Worm (Caenorhabditis elegans) whole organism, mixed stage, embryonic: ENCODE results near the gene ins-13.

Experiments used
- M03D4.4 ChIP-seq: sonication (generic microtip); optimal IDR thresholded peaks from 2 replicates; lab custom pipeline; 2017; ENCODE audit warnings: mild to moderate bottlenecking, missing genetic modification characterization, missing compliant biosample characterization
- bed-3 ChIP-seq: fragments of 200-800 bp; sonication (Bioruptor generic); optimal IDR thresholded peaks from 3 replicates; lab custom pipeline; 2018; ENCODE audit warnings: mild to moderate bottlenecking, missing genetic modification characterization, moderate library complexity, missing compliant biosample characterization
- blmp-1 ChIP-seq: fragments of 150-350 bp; optimal IDR thresholded peaks from 2 replicates; lab custom pipeline; 2014; ENCODE audit warnings: missing biosample characterization, missing genetic modification characterization
- ceh-39 ChIP-seq: fragments of 150-350 bp; optimal IDR thresholded peaks from 2 replicates; lab custom pipeline; 2014; ENCODE audit warnings: missing biosample characterization, missing genetic modification characterization
- ceh-43 ChIP-seq: fragments of 200-800 bp; sonication (Bioruptor generic); optimal IDR thresholded peaks from 2 replicates; lab custom pipeline; 2018; ENCODE audit warnings: mild to moderate bottlenecking, missing genetic modification characterization, moderate library complexity, missing compliant biosample characterization
- ceh-83 ChIP-seq: fragments of 200-800 bp; sonication (Bioruptor generic); optimal IDR thresholded peaks from 2 replicates; lab custom pipeline; 2018; ENCODE audit warnings: mild to moderate bottlenecking, missing genetic modification characterization, missing compliant biosample characterization
- ces-1 ChIP-seq: fragments of 150-350 bp; optimal IDR thresholded peaks from 2 replicates; lab custom pipeline; 2014; ENCODE audit warnings: missing biosample characterization, missing genetic modification reagents, missing genetic modification characterization
- cnd-1 ChIP-seq: fragments of 200-800 bp; sonication (Bioruptor generic); optimal IDR thresholded peaks from 2 replicates; lab custom pipeline; 2018; ENCODE audit warnings: mild to moderate bottlenecking, missing genetic modification characterization, missing compliant biosample characterization
- drap-1 ChIP-seq: fragments of 200-800 bp; sonication (Bioruptor generic); optimal IDR thresholded peaks from 3 replicates; lab custom pipeline; 2018; ENCODE audit warnings: mild to moderate bottlenecking, missing genetic modification characterization, missing compliant biosample characterization
- elt-1 ChIP-seq: sonication (generic microtip); optimal IDR thresholded peaks from 2 replicates; lab custom pipeline; 2017; ENCODE audit warnings: missing genetic modification characterization, mild to moderate bottlenecking, missing compliant biosample characterization, antibody characterized with exemption, moderate library complexity, borderline replicate concordance; ENCODE audit not compliant: insufficient read depth
- elt-3 ChIP-seq: fragments of 150-350 bp; optimal IDR thresholded peaks from 2 replicates; lab custom pipeline; 2014; ENCODE audit warnings: missing biosample characterization, missing genetic modification characterization
- flh-1 ChIP-seq: fragments of 200-800 bp; sonication (Bioruptor generic); optimal IDR thresholded peaks from 2 replicates; lab custom pipeline; 2018; ENCODE audit warnings: mild to moderate bottlenecking, missing genetic modification characterization, moderate library complexity, missing compliant biosample characterization
- ham-2 ChIP-seq: fragments of 200-800 bp; sonication (Bioruptor generic); optimal IDR thresholded peaks from 2 replicates; lab custom pipeline; 2018; ENCODE audit warnings: mild to moderate bottlenecking, missing genetic modification characterization, missing compliant biosample characterization
- hlh-1 ChIP-seq: fragments of 150-350 bp; optimal IDR thresholded peaks from 2 replicates; lab custom pipeline; 2014; ENCODE audit warnings: missing biosample characterization, missing genetic modification reagents, missing genetic modification characterization
- lin-13 ChIP-seq: fragments of 150-350 bp; optimal IDR thresholded peaks from 2 replicates; lab custom pipeline; 2014; ENCODE audit warnings: missing biosample characterization, missing genetic modification characterization
- lin-32 ChIP-seq: fragments of 200-800 bp; sonication (Bioruptor generic); optimal IDR thresholded peaks from 2 replicates; lab custom pipeline; 2018; ENCODE audit warnings: mild to moderate bottlenecking, missing genetic modification characterization, missing compliant biosample characterization
- lsy-2 ChIP-seq: fragments of 150-350 bp; optimal IDR thresholded peaks from 2 replicates; lab custom pipeline; 2014; ENCODE audit warnings: missing biosample characterization, missing genetic modification characterization
- mab-5 ChIP-seq: fragments of 150-350 bp; optimal IDR thresholded peaks from 2 replicates; lab custom pipeline; 2014; ENCODE audit warnings: missing biosample characterization, missing genetic modification characterization
- mep-1 ChIP-seq: fragments of 150-350 bp; optimal IDR thresholded peaks from 2 replicates; lab custom pipeline; 2017; ENCODE audit warnings: missing biosample characterization, missing genetic modification reagents, missing genetic modification characterization, inconsistent platforms
- mls-2 ChIP-seq: sonication (generic microtip); optimal IDR thresholded peaks from 2 replicates; lab custom pipeline; 2016; ENCODE audit warnings: mild to moderate bottlenecking, missing genetic modification characterization, moderate library complexity, missing compliant biosample characterization
- nhr-12 ChIP-seq: fragments of 150-350 bp; optimal IDR thresholded peaks from 2 replicates; lab custom pipeline; 2014; ENCODE audit warnings: missing biosample characterization, missing genetic modification characterization
- nhr-237 ChIP-seq: fragments of 150-350 bp; optimal IDR thresholded peaks from 2 replicates; lab custom pipeline; 2014; ENCODE audit warnings: missing biosample characterization, missing genetic modification characterization
- nhr-28 ChIP-seq: fragments of 150-350 bp; optimal IDR thresholded peaks from 2 replicates; lab custom pipeline; 2014; ENCODE audit warnings: missing biosample characterization, missing genetic modification characterization
- nhr-76 ChIP-seq: sonication (generic microtip); optimal IDR thresholded peaks from 2 replicates; lab custom pipeline; 2017; ENCODE audit warnings: missing biosample characterization, missing genetic modification characterization
- pha-4 ChIP-seq: fragments of 150-350 bp; optimal IDR thresholded peaks from 2 replicates; lab custom pipeline; 2018; ENCODE audit warnings: missing biosample characterization, missing genetic modification reagents, missing genetic modification characterization
- sem-2 ChIP-seq: fragments of 200-800 bp; sonication (Bioruptor generic); optimal IDR thresholded peaks from 2 replicates; lab custom pipeline; 2018; ENCODE audit warnings: mild to moderate bottlenecking, missing genetic modification characterization, missing compliant biosample characterization
- snpc-4 ChIP-seq: fragments of 150-350 bp; optimal IDR thresholded peaks from 2 replicates; lab custom pipeline; 2014; ENCODE audit warnings: missing biosample characterization, missing genetic modification characterization
- sptf-1 ChIP-seq: sonication (generic microtip); optimal IDR thresholded peaks from 2 replicates; lab custom pipeline; 2017; ENCODE audit warnings: mild to moderate bottlenecking, missing genetic modification characterization, moderate library complexity, missing compliant biosample characterization
- tbx-8 ChIP-seq: fragments of 200-800 bp; sonication (Bioruptor generic); optimal IDR thresholded peaks from 2 replicates; lab custom pipeline; 2018; ENCODE audit warnings: mild to moderate bottlenecking, missing genetic modification characterization, moderate library complexity, missing compliant biosample characterization
- unc-120 ChIP-seq: sonication (generic microtip); optimal IDR thresholded peaks from 2 replicates; lab custom pipeline; 2017; ENCODE audit warnings: missing genetic modification characterization, missing compliant biosample characterization; ENCODE audit not compliant: poor library complexity, severe bottlenecking
- unc-39 ChIP-seq: fragments of 150-350 bp; optimal IDR thresholded peaks from 2 replicates; lab custom pipeline; 2014; ENCODE audit warnings: missing biosample characterization, missing genetic modification characterization
- zip-8 ChIP-seq: fragments of 150-350 bp; optimal IDR thresholded peaks from 2 replicates; lab custom pipeline; 2014; ENCODE audit warnings: missing biosample characterization, missing genetic modification characterization
- ztf-11 ChIP-seq: fragments of 150-350 bp; optimal IDR thresholded peaks from 2 replicates; lab custom pipeline; 2014; ENCODE audit warnings: missing biosample characterization, missing genetic modification characterization

ins-13 gene

ce11 chrII:5554317-5554716 lies 9.7 kb upstream of the ins-13 start, which contains the start of gene ins-12:
TSS of gene ins-12 (plus strand) at chrII:5554617.
- TF ChIP-seq elt-3 (tag; lab: Kevin White, UChicago) (no peak), snpc-4 (tag; lab: Kevin White, UChicago) (no peak), lin-13 (tag; lab: Kevin White, UChicago) (no peak), mls-2 (no peak), ztf-11 (tag; lab: Kevin White, UChicago) (no peak), blmp-1 (tag; lab: Kevin White, UChicago) (no peak), zip-8 (no peak), cnd-1 (no peak), nhr-76 (tag; lab: Kevin White, UChicago) (no peak), sem-2 (GFP tag; lab: Kevin White, UChicago) (no peak), nhr-237 (tag; lab: Kevin White, UChicago) (no peak), nhr-12 (tag; lab: Kevin White, UChicago) (no peak), mep-1 (tag; lab: Kevin White, UChicago) (no peak), hlh-1 (tag; lab: Kevin White, UChicago) (no peak), ceh-83 (no peak), lin-32 (GFP tag; lab: Kevin White, UChicago) (no peak), lsy-2 (tag; lab: Kevin White, UChicago) (no peak), unc-120 (tag; lab: Kevin White, UChicago) (no peak)

- TF ChIP-seq nhr-28 (tag; lab: Kevin White, UChicago) (no peak), bed-3 (no peak), nhr-237 (tag; lab: Kevin White, UChicago) (no peak), sem-2 (GFP tag; lab: Kevin White, UChicago) (no peak), ceh-83 (no peak), sptf-1 (tag; lab: Kevin White, UChicago) (no peak), cnd-1 (no peak), M03D4.4 (no peak), drap-1 (GFP tag; lab: Kevin White, UChicago) (no peak), pha-4 (tag; lab: Kevin White, UChicago) (no peak), elt-1 (tag; lab: Kevin White, UChicago) (no peak), lin-32 (GFP tag; lab: Kevin White, UChicago) (no peak), ham-2 (no peak), hlh-1 (tag; lab: Kevin White, UChicago) (no peak), ztf-11 (tag; lab: Kevin White, UChicago) (no peak), mep-1 (tag; lab: Kevin White, UChicago) (no peak), unc-39 (no peak), zip-8 (no peak), elt-3 (tag; lab: Kevin White, UChicago) (no peak), mls-2 (no peak)
Observed at ce11 chrII:5553531-5553930, 8.9 kb upstream of the ins-13 start.

- TF ChIP-seq hlh-1 (tag; lab: Kevin White, UChicago) (no peak), M03D4.4 (no peak), ces-1 (no peak), drap-1 (GFP tag; lab: Kevin White, UChicago) (no peak), mab-5 (no peak), mls-2 (no peak), pha-4 (tag; lab: Kevin White, UChicago) (no peak), sem-2 (GFP tag; lab: Kevin White, UChicago) (no peak), elt-1 (tag; lab: Kevin White, UChicago) (no peak)
Observed at ce11 chrII:5551517-5551916, 6.9 kb upstream of the ins-13 start, which contains the start of gene C17C3.5. TSS of gene C17C3.5 (plus strand) at chrII:5551817.

- TF ChIP-seq nhr-12 (tag; lab: Kevin White, UChicago) = no peak
- no peak for TF ChIP-seq sptf-1 (tag; lab: Kevin White, UChicago)
- no peak for TF ChIP-seq lin-32 (GFP tag; lab: Kevin White, UChicago)
Observed at ce11 chrII:5549746-5550145, 5.1 kb upstream of the ins-13 start, which contains the start of gene C17C3.6. TSS of gene C17C3.6 (plus strand) at chrII:5550046.

ce11 chrII:5547442-5547894 lies 2.8 kb upstream of the ins-13 start, which contains the start of gene acdh-2:
TSS of gene acdh-2 (minus strand) at chrII:5547492.
- no peak for TF ChIP-seq ceh-43 (GFP tag; lab: Kevin White, UChicago)
- no peak for TF ChIP-seq tbx-8 (GFP tag; lab: Kevin White, UChicago)
- no peak for TF ChIP-seq ceh-39
- TF ChIP-seq nhr-12 (tag; lab: Kevin White, UChicago) = no peak
- TF ChIP-seq flh-1 (GFP tag; lab: Kevin White, UChicago) = no peak
- no peak for TF ChIP-seq snpc-4 (tag; lab: Kevin White, UChicago)
- no peak for TF ChIP-seq drap-1 (GFP tag; lab: Kevin White, UChicago)
